Fruit fly (Drosophila melanogaster) ovary, adult (tissue): ENCODE measurements around the gene ppk16.

Experiments used
- CG17801 ChIP-seq: fragments of 200-800 bp; optimal IDR thresholded peaks from 2 replicates; lab custom pipeline; 2019; ENCODE audit warnings: missing biosample characterization, mild to moderate bottlenecking, missing genetic modification characterization, moderate library complexity; ENCODE audit not compliant: partially characterized antibody

Gene ppk16

DNA sequence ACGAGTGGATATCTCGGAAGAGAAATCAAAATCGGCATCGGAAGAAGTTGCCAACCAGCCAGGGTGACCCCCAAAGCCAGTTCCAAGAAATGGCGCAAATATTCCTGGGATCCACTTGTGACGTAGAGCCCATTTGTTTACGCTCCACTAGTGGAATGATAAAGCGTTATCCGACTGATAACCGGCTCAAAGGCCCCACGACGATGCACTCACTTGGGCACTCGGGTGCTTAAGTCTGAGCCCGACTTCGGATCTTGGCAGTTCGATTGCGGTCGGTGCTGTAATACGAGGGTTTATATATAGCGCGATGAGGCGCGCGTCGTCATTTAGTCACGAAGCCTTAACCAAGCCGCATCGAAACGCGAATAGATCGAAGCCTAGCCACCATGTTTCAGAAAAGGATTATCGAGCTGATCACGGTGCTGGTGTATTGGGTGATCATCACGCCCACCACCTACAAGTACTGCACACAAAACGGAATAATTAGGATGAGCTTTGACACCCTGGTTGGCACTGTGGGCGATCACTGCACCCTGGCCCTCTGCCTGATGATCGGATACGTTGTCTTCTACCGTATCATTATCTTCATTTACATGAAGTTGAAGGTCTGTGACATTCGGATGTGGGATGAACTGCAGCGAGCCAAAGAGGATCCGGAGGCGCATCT, 45.1 kb downstream of the ppk16 start, which contains the start of gene CG13116:
CG13116 (plus strand) TSS at position 323 of the 667 bp plus-strand sequence.
- no peak for TF ChIP-seq CG17801 (GFP tag; lab: Kevin White, UChicago)

DNA sequence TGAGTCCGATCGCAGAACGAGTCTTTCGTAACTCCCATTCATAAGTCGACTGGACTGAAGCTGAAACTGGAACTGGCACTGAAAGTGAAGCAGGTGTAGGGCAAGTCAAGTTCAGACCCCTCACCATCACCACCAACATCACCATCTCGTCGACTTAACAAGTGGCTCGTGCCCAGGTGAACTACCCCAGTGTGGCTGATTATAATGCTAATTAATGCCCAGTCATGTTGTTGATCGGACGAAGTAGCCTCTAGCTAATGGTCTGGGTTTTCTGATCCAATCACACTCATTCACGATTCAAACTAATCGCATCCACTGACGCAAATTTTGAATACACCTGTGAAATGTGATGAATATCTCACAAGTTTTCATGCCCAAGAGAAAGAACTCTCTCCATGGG, 46.0 kb downstream of the ppk16 start:
- no peak for TF ChIP-seq CG17801 (GFP tag; lab: Kevin White, UChicago)
